Fruit fly (Drosophila melanogaster) whole organism, pupa: ENCODE results near the gene kmr.

Experiments
- CG17806 ChIP-seq: fragments of 200-800 bp; sonication (Bioruptor generic); optimal IDR thresholded peaks from 2 replicates; lab custom pipeline; 2018; ENCODE audit warnings: missing biosample characterization, mild to moderate bottlenecking, missing genetic modification characterization, moderate library complexity
- CG8159 ChIP-seq: fragments of 200-800 bp; sonication (Bioruptor generic); optimal IDR thresholded peaks from 3 replicates; lab custom pipeline; 2018; ENCODE audit warnings: missing biosample characterization, mild to moderate bottlenecking, missing genetic modification characterization, moderate library complexity
- CG8301 ChIP-seq: fragments of 200-800 bp; sonication (Bioruptor generic); optimal IDR thresholded peaks from 2 replicates; lab custom pipeline; 2018; ENCODE audit warnings: missing biosample characterization, mild to moderate bottlenecking, missing genetic modification characterization
- EcR ChIP-seq: fragments of 200-800 bp; sonication (Bioruptor generic); optimal IDR thresholded peaks from 3 replicates; lab custom pipeline; 2019; ENCODE audit warnings: missing biosample characterization, missing genetic modification characterization, mild to moderate bottlenecking, moderate library complexity, missing genetic modification reagents
- Ets98B ChIP-seq: fragments of 200-800 bp; sonication (Bioruptor generic); IDR thresholded peaks from 2 replicates; pipeline ENCODE4 v1.3.6; 2022; ENCODE audit warnings: missing biosample characterization, missing genetic modification characterization
- Pif1B ChIP-seq: fragments of 200-800 bp; sonication (Bioruptor generic); optimal IDR thresholded peaks from 3 replicates; lab custom pipeline; 2016; ENCODE audit warnings: missing biosample characterization, missing genetic modification characterization
- Snoo ChIP-seq: fragments of 200-800 bp; sonication (Bioruptor generic); optimal IDR thresholded peaks from 3 replicates; lab custom pipeline; 2017; ENCODE audit warnings: missing biosample characterization, mild to moderate bottlenecking, missing genetic modification characterization, inconsistent platforms
- rn ChIP-seq: fragments of 200-800 bp; sonication (Bioruptor generic); IDR thresholded peaks from 2 replicates; pipeline ENCODE4 v1.3.6; 2022; ENCODE audit warnings: missing biosample characterization, missing genetic modification characterization

dm6 chr3R:13797269-13797677, 82.3 kb downstream of the kmr start:
- TF ChIP-seq EcR (GFP tag; lab: Kevin White, UChicago) (no peak), Snoo (tag; lab: Kevin White, UChicago) (no peak), Pif1B (GFP tag; lab: Kevin White, UChicago) (peak; percentile 12), CG8159 (tag; lab: Kevin White, UChicago) (no peak), CG17806 (tag; lab: Kevin White, UChicago) (no peak), rn (0 out of 2 replicates have a peak, but pooled peaks have one; percentile 15), Ets98B (GFP tag; lab: Robert Waterston, UW) (peak; percentile 49; the same call in 1 of the 2 replicates), CG8301 (tag; lab: Kevin White, UChicago) (peak; percentile 85)
